Worm (Caenorhabditis elegans): ENCODE measurements around the gene hpo-38.

- TF ChIP-seq him-1 (tag; optimal IDR thresholded peaks at IDR 0.05) (no peak), dao-5 (tag; optimal IDR thresholded peaks at IDR 0.05) (no peak), W03F9.2 (tag; optimal IDR thresholded peaks at IDR 0.05) (no peak)
Observed at ce11 chrIII:187829-188228, 42.4 kb upstream of the hpo-38 start, which contains the start of gene mxl-2.

Measured in whole organism, L4/young adult.